Worm (Caenorhabditis elegans) whole organism, L3 larva: ENCODE data around the gene hrde-2.

Source experiments
- aly-2 ChIP-seq: fragments of 150-350 bp; optimal IDR thresholded peaks from 2 replicates; lab custom pipeline; 2014; ENCODE audit warnings: missing biosample characterization, missing genetic modification characterization
- ama-1 ChIP-seq: fragments of 150-350 bp; optimal IDR thresholded peaks from 2 replicates; lab custom pipeline; 2018
- elt-1 ChIP-seq: fragments of 150-350 bp; optimal IDR thresholded peaks from 2 replicates; lab custom pipeline; 2014; ENCODE audit warnings: missing biosample characterization, missing genetic modification characterization
- elt-2 ChIP-seq: sonication (generic microtip); optimal IDR thresholded peaks from 2 replicates; lab custom pipeline; 2016; ENCODE audit warnings: missing genetic modification reagents, mild to moderate bottlenecking, missing genetic modification characterization, missing compliant biosample characterization
- fkh-10 ChIP-seq: sonication (generic microtip); optimal IDR thresholded peaks from 2 replicates; lab custom pipeline; 2017; ENCODE audit warnings: missing biosample characterization, missing genetic modification reagents, missing genetic modification characterization
- fkh-2 ChIP-seq: fragments of 150-350 bp; optimal IDR thresholded peaks from 2 replicates; lab custom pipeline; 2014; ENCODE audit warnings: missing biosample characterization, missing genetic modification reagents, missing genetic modification characterization
- hmg-11 ChIP-seq: sonication (generic microtip); optimal IDR thresholded peaks from 2 replicates; lab custom pipeline; 2016; ENCODE audit warnings: missing genetic modification characterization, missing compliant biosample characterization
- nfya-1 ChIP-seq: sonication (generic microtip); optimal IDR thresholded peaks from 2 replicates; lab custom pipeline; 2017; ENCODE audit warnings: missing genetic modification characterization, mild to moderate bottlenecking, missing compliant biosample characterization, antibody characterized with exemption, moderate library complexity; ENCODE audit not compliant: insufficient read depth
- nhr-237 ChIP-seq: fragments of 150-350 bp; optimal IDR thresholded peaks from 2 replicates; lab custom pipeline; 2014; ENCODE audit warnings: missing biosample characterization, missing genetic modification characterization
- skn-1 ChIP-seq: fragments of 150-350 bp; optimal IDR thresholded peaks from 2 replicates; lab custom pipeline; 2014; ENCODE audit warnings: missing biosample characterization, missing genetic modification characterization
- snpc-4 ChIP-seq: fragments of 150-350 bp; optimal IDR thresholded peaks from 2 replicates; lab custom pipeline; 2014; ENCODE audit warnings: missing biosample characterization, missing genetic modification characterization
- unc-62 ChIP-seq: fragments of 150-350 bp; sonication (generic microtip); optimal IDR thresholded peaks from 4 replicates; lab custom pipeline; 2014; ENCODE audit warnings: missing biosample characterization, missing genetic modification reagents, missing genetic modification characterization

DNA sequence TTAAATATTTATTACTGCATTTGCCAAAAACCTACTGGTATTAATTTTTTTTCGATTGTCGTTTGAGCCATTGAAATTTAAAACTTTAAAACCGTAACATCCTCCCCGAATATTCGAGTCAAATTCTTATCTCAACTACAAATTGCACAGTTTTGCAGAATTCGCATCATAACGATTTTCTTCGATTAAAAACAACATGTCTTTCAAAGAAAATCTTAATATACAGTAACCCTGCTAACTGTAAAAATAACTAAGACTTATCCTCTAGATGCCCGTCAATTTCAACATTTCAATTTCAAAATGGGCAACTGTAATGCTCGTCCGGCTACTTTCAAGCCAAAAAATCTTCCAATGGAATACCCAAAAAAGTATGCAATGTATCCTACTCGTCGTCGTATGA is 15.8 kb downstream of the hrde-2 start, which contains the start of gene F14H8.5:
- TF ChIP-seq unc-62 (GFP tag; lab: Kevin White, UChicago): no peak
- no peak for TF ChIP-seq hmg-11
- TF ChIP-seq fkh-2: no peak
- no peak for TF ChIP-seq aly-2 (tag; lab: Kevin White, UChicago)
- TF ChIP-seq ama-1 (lab: Kevin White, UChicago): no peak
- TF ChIP-seq elt-2: no peak
- no peak for TF ChIP-seq skn-1 (tag; lab: Kevin White, UChicago)
- TF ChIP-seq snpc-4 (tag; lab: Kevin White, UChicago): no peak
- TF ChIP-seq elt-1 (tag; lab: Kevin White, UChicago): no peak
- TF ChIP-seq nhr-237 (tag; lab: Kevin White, UChicago): no peak
- TF ChIP-seq nfya-1 (tag; lab: Kevin White, UChicago): no peak
- TF ChIP-seq fkh-10 (GFP tag; lab: Kevin White, UChicago): no peak
